Fruit fly (Drosophila melanogaster) whole organism, embryonic: ENCODE measurements around the gene Cyp28d2.

Experiments
- ATbp ChIP-seq: fragments of 200-800 bp; sonication (Bioruptor generic); optimal IDR thresholded peaks from 2 replicates; lab custom pipeline; 2017; ENCODE audit warnings: missing biosample characterization, mild to moderate bottlenecking, missing genetic modification characterization, missing genetic modification reagents
- CG11398 ChIP-seq: fragments of 200-800 bp; sonication (Bioruptor generic); optimal IDR thresholded peaks from 2 replicates; lab custom pipeline; 2016; ENCODE audit warnings: missing biosample characterization, missing genetic modification characterization
- CG11560 ChIP-seq: fragments of 200-800 bp; sonication (Bioruptor generic); IDR thresholded peaks from 3 replicates; pipeline ENCODE4 v1.3.6; 2022; ENCODE audit warnings: missing biosample characterization, missing genetic modification characterization
- CG1233 ChIP-seq: fragments of 200-800 bp; sonication (Bioruptor generic); optimal IDR thresholded peaks from 4 replicates; lab custom pipeline; 2018; ENCODE audit warnings: missing biosample characterization, mild to moderate bottlenecking, missing genetic modification characterization
- CG15696 ChIP-seq: fragments of 200-800 bp; sonication (Bioruptor generic); optimal IDR thresholded peaks from 2 replicates; lab custom pipeline; 2019; ENCODE audit warnings: missing biosample characterization, mild to moderate bottlenecking, missing genetic modification characterization, moderate library complexity
- CG16815 ChIP-seq: fragments of 200-800 bp; sonication (Bioruptor generic); optimal IDR thresholded peaks from 3 replicates; lab custom pipeline; 2017; ENCODE audit warnings: missing biosample characterization, mild to moderate bottlenecking, missing genetic modification characterization
- CG17359 ChIP-seq: fragments of 200-800 bp; sonication (Bioruptor generic); optimal IDR thresholded peaks from 3 replicates; lab custom pipeline; 2018; ENCODE audit warnings: missing biosample characterization, mild to moderate bottlenecking, missing genetic modification characterization, moderate library complexity
- CG1832 ChIP-seq: fragments of 200-800 bp; sonication (Bioruptor generic); optimal IDR thresholded peaks from 2 replicates; lab custom pipeline; 2017; ENCODE audit warnings: missing biosample characterization, mild to moderate bottlenecking, missing genetic modification characterization, inconsistent platforms
- CG2129 ChIP-seq: fragments of 200-800 bp; sonication (Bioruptor generic); IDR thresholded peaks from 2 replicates; pipeline ENCODE4 v1.3.6; 2022; ENCODE audit warnings: missing biosample characterization, missing genetic modification characterization; ENCODE audit not compliant: partially characterized antibody
- CG2875 ChIP-seq: fragments of 200-800 bp; sonication (Bioruptor generic); optimal IDR thresholded peaks from 2 replicates; lab custom pipeline; 2017; ENCODE audit warnings: missing biosample characterization, mild to moderate bottlenecking, missing genetic modification characterization, missing genetic modification reagents
- CG31441 ChIP-seq: fragments of 200-800 bp; sonication (Bioruptor generic); IDR thresholded peaks from 2 replicates; pipeline ENCODE4 v1.3.6; 2022; ENCODE audit warnings: missing biosample characterization, missing genetic modification characterization
- CG33213 ChIP-seq: fragments of 200-800 bp; sonication (Bioruptor generic); optimal IDR thresholded peaks from 3 replicates; lab custom pipeline; 2016; ENCODE audit warnings: missing biosample characterization, missing genetic modification characterization
- CG3407 ChIP-seq: fragments of 200-800 bp; sonication (Bioruptor generic); optimal IDR thresholded peaks from 2 replicates; lab custom pipeline; 2018; ENCODE audit warnings: missing biosample characterization, mild to moderate bottlenecking, missing genetic modification characterization
- CG4282 ChIP-seq: fragments of 200-800 bp; sonication (Bioruptor generic); optimal IDR thresholded peaks from 2 replicates; lab custom pipeline; 2016; ENCODE audit warnings: missing biosample characterization, missing genetic modification characterization
- CG4854 ChIP-seq: fragments of 200-800 bp; sonication (Bioruptor generic); optimal IDR thresholded peaks from 2 replicates; lab custom pipeline; 2016; ENCODE audit warnings: missing biosample characterization, missing genetic modification characterization, inconsistent platforms
- CG7745 ChIP-seq: fragments of 200-800 bp; sonication (Bioruptor generic); optimal IDR thresholded peaks from 2 replicates; lab custom pipeline; 2018; ENCODE audit warnings: missing biosample characterization, mild to moderate bottlenecking, missing genetic modification characterization, moderate library complexity
- CG8290 ChIP-seq, 3 experiments: fragments of 200-800 bp; sonication (Bioruptor generic); optimal IDR thresholded peaks; 2 replicates each; lab custom pipeline; 2016 to 2019; ENCODE audit warnings: missing biosample characterization in 3 of 3, missing genetic modification characterization in 3 of 3, mild to moderate bottlenecking in 2 of 3, moderate library complexity in 1 of 3
- CG9727 ChIP-seq: fragments of 200-800 bp; sonication (Bioruptor generic); optimal IDR thresholded peaks from 3 replicates; lab custom pipeline; 2017; ENCODE audit warnings: missing biosample characterization, mild to moderate bottlenecking, missing genetic modification characterization
- CkIIα-i1 ChIP-seq: fragments of 200-800 bp; sonication (Bioruptor generic); IDR thresholded peaks from 2 replicates; pipeline ENCODE4 v1.3.6; 2022; ENCODE audit warnings: missing biosample characterization, missing genetic modification characterization
- Dad ChIP-seq: fragments of 200-800 bp; sonication (Bioruptor generic); optimal IDR thresholded peaks from 3 replicates; lab custom pipeline; 2016; ENCODE audit warnings: missing biosample characterization, missing genetic modification characterization
- Dp ChIP-seq: fragments of 200-800 bp; sonication (Bioruptor generic); optimal IDR thresholded peaks from 2 replicates; lab custom pipeline; 2018; ENCODE audit warnings: missing biosample characterization, mild to moderate bottlenecking, missing genetic modification characterization, moderate library complexity
- E2f1 ChIP-seq: fragments of 200-800 bp; sonication (Bioruptor generic); IDR thresholded peaks from 2 replicates; pipeline ENCODE4 v1.3.6; 2022; ENCODE audit warnings: missing biosample characterization, missing genetic modification characterization
- HLH4C ChIP-seq: fragments of 200-800 bp; sonication (Bioruptor generic); IDR thresholded peaks from 3 replicates; pipeline ENCODE4 v1.3.6; 2022; ENCODE audit warnings: missing biosample characterization, missing genetic modification characterization; ENCODE audit not compliant: partially characterized antibody
- Kr ChIP-seq: fragments of 200-800 bp; sonication (Bioruptor generic); optimal IDR thresholded peaks from 2 replicates; lab custom pipeline; 2017; ENCODE audit warnings: missing biosample characterization, mild to moderate bottlenecking, missing genetic modification characterization
- Lhr ChIP-seq: fragments of 200-800 bp; sonication (Bioruptor generic); optimal IDR thresholded peaks from 3 replicates; lab custom pipeline; 2017; ENCODE audit warnings: mild to moderate bottlenecking, missing biosample characterization, missing genetic modification reagents, missing genetic modification characterization
- Mes4 ChIP-seq: fragments of 200-800 bp; sonication (Bioruptor generic); optimal IDR thresholded peaks from 2 replicates; lab custom pipeline; 2016; ENCODE audit warnings: missing biosample characterization, missing genetic modification characterization
- Trl ChIP-seq, 3 experiments: fragments of >200 bp in 2 of 3; fragments of 200-800 bp in 1 of 3; sonication (Bioruptor generic) in 1 of 3; optimal IDR thresholded peaks; 2 replicates in 1 of 3; 3 replicates in 2 of 3; lab custom pipeline; 2016 to 2017; ENCODE audit warnings: missing biosample characterization in 1 of 3, missing genetic modification characterization in 1 of 3
- abd-A ChIP-seq: fragments of 200-800 bp; sonication (Bioruptor generic); optimal IDR thresholded peaks from 3 replicates; lab custom pipeline; 2019; ENCODE audit warnings: missing biosample characterization, mild to moderate bottlenecking, missing genetic modification characterization, moderate library complexity
- ap ChIP-seq: fragments of 200-800 bp; sonication (Bioruptor generic); IDR thresholded peaks from 2 replicates; pipeline ENCODE4 v1.3.6; 2022; ENCODE audit warnings: missing biosample characterization, missing genetic modification characterization
- ash1 ChIP-seq: fragments of 200-800 bp; sonication (Bioruptor generic); optimal IDR thresholded peaks from 2 replicates; lab custom pipeline; 2018; ENCODE audit warnings: missing biosample characterization, mild to moderate bottlenecking, missing genetic modification characterization
- bcd ChIP-seq: fragments of 200-800 bp; sonication (Bioruptor generic); optimal IDR thresholded peaks from 2 replicates; lab custom pipeline; 2017; ENCODE audit warnings: missing biosample characterization, mild to moderate bottlenecking, missing genetic modification characterization
- bigmax ChIP-seq: fragments of 200-800 bp; sonication (Bioruptor generic); optimal IDR thresholded peaks from 2 replicates; lab custom pipeline; 2018; ENCODE audit warnings: missing biosample characterization, mild to moderate bottlenecking, missing genetic modification characterization
- corto ChIP-seq: fragments of 200-800 bp; sonication (Bioruptor generic); optimal IDR thresholded peaks from 2 replicates; lab custom pipeline; 2016; ENCODE audit warnings: missing biosample characterization, mild to moderate bottlenecking, missing genetic modification characterization, moderate library complexity
- danr ChIP-seq: fragments of 200-800 bp; sonication (Bioruptor generic); IDR thresholded peaks from 2 replicates; pipeline ENCODE4 v1.3.6; 2022; ENCODE audit warnings: missing biosample characterization, missing genetic modification characterization
- dimm ChIP-seq: fragments of 200-800 bp; sonication (Bioruptor generic); IDR thresholded peaks from 2 replicates; pipeline ENCODE4 v1.3.6; 2022; ENCODE audit warnings: missing biosample characterization, missing genetic modification characterization
- gsb-n ChIP-seq: fragments of 200-800 bp; sonication (Bioruptor generic); optimal IDR thresholded peaks from 3 replicates; lab custom pipeline; 2018; ENCODE audit warnings: missing biosample characterization, mild to moderate bottlenecking, missing genetic modification characterization
- hkb ChIP-seq, 2 experiments: fragments of 200-800 bp in 1 of 2; fragments of >200 bp in 1 of 2; sonication (Bioruptor generic) in 1 of 2; IDR thresholded peaks in 1 of 2; optimal IDR thresholded peaks in 1 of 2; 2 replicates each; pipeline versions ENCODE4 v1.3.6 to Lab custom; 2017 to 2022; ENCODE audit warnings: missing biosample characterization in 1 of 2, missing genetic modification characterization in 1 of 2
- kay ChIP-seq: fragments of 200-800 bp; sonication (Bioruptor generic); optimal IDR thresholded peaks from 2 replicates; lab custom pipeline; 2016; ENCODE audit warnings: missing biosample characterization, missing genetic modification characterization
- kni ChIP-seq: fragments of 200-800 bp; sonication (Bioruptor generic); optimal IDR thresholded peaks from 3 replicates; lab custom pipeline; 2017; ENCODE audit warnings: mild to moderate bottlenecking, missing biosample characterization, missing genetic modification reagents, missing genetic modification characterization
- onecut ChIP-seq: fragments of 200-800 bp; sonication (Bioruptor generic); IDR thresholded peaks from 2 replicates; pipeline ENCODE4 v1.3.6; 2022; ENCODE audit warnings: missing biosample characterization, missing genetic modification characterization
- pnt ChIP-seq: fragments of 200-800 bp; sonication (Bioruptor generic); optimal IDR thresholded peaks from 3 replicates; lab custom pipeline; 2016; ENCODE audit warnings: missing biosample characterization, missing genetic modification characterization
- ro ChIP-seq: fragments of 200-800 bp; sonication (Bioruptor generic); IDR thresholded peaks from 2 replicates; pipeline ENCODE4 v1.3.6; 2022; ENCODE audit warnings: missing biosample characterization, missing genetic modification characterization
- schlank ChIP-seq: fragments of 200-800 bp; sonication (Bioruptor generic); optimal IDR thresholded peaks from 2 replicates; lab custom pipeline; 2018; ENCODE audit warnings: missing biosample characterization, mild to moderate bottlenecking, missing genetic modification characterization
- so ChIP-seq: fragments of 200-800 bp; sonication (Bioruptor generic); IDR thresholded peaks from 3 replicates; pipeline ENCODE4 v1.3.6; 2022; ENCODE audit warnings: missing biosample characterization, missing genetic modification characterization
- sr ChIP-seq: fragments of 200-800 bp; sonication (Bioruptor generic); IDR thresholded peaks from 3 replicates; pipeline ENCODE4 v1.3.6; 2022; ENCODE audit warnings: missing biosample characterization, missing genetic modification characterization
- tap ChIP-seq: fragments of 200-800 bp; optimal IDR thresholded peaks from 3 replicates; lab custom pipeline; 2019; ENCODE audit warnings: missing biosample characterization, mild to moderate bottlenecking, missing genetic modification characterization, moderate library complexity
- trh ChIP-seq: fragments of 200-800 bp; sonication (Bioruptor generic); optimal IDR thresholded peaks from 2 replicates; lab custom pipeline; 2016; ENCODE audit warnings: missing biosample characterization, missing genetic modification characterization
- vfl ChIP-seq: fragments of 200-800 bp; sonication (Bioruptor generic); optimal IDR thresholded peaks from 2 replicates; lab custom pipeline; 2016; ENCODE audit warnings: missing biosample characterization, missing genetic modification characterization
- vnd ChIP-seq: fragments of 200-800 bp; sonication (Bioruptor generic); IDR thresholded peaks from 3 replicates; pipeline ENCODE4 v1.3.6; 2022; ENCODE audit warnings: missing biosample characterization, missing genetic modification characterization; ENCODE audit not compliant: partially characterized antibody
- vvl ChIP-seq: fragments of 200-800 bp; sonication (Bioruptor generic); IDR thresholded peaks from 2 replicates; pipeline ENCODE4 v1.3.6; 2022; ENCODE audit warnings: missing biosample characterization, missing genetic modification characterization

Cyp28d2 gene

dm6 chr2L:5196684-5197083 lies 10.4 kb upstream of the Cyp28d2 start (continued):
- TF ChIP-seq CG16815 (GFP tag; lab: Kevin White, UChicago) (no peak), CG11398 (GFP tag; lab: Kevin White, UChicago) (no peak), CG9727 (GFP tag; lab: Kevin White, UChicago) (peak; percentile 34), CG4282 (no peak), Kr (GFP tag; lab: Kevin White, UChicago) (no peak), vvl (GFP tag; lab: Robert Waterston, UW) (peak; percentile 45; the same call in 1 of the 2 replicates), kay (GFP tag; lab: Kevin White, UChicago) (no peak), CG2875 (GFP tag; lab: Kevin White, UChicago) (peak; percentile 59), bigmax (GFP tag; lab: Kevin White, UChicago) (no peak), Lhr (GFP tag; lab: Kevin White, UChicago) (no peak), CG7745 (tag; lab: Kevin White, UChicago) (peak; percentile 91), dimm (GFP tag; lab: Robert Waterston, UW) (no peak), pnt (GFP tag; lab: Kevin White, UChicago) (no peak), CG8290 (GFP tag; optimal IDR thresholded peaks at IDR 0.05; lab: Kevin White, UChicago) (no peak), CG8290 (tag; optimal IDR thresholded peaks at IDR 0.05; lab: Kevin White, UChicago) (no peak), gsb-n (tag; lab: Kevin White, UChicago) (no peak), bcd (GFP tag; lab: Kevin White, UChicago) (peak; percentile 43), schlank (tag; lab: Kevin White, UChicago) (peak; percentile 58), corto (GFP tag; lab: Kevin White, UChicago) (no peak), HLH4C (GFP tag; lab: Robert Waterston, UW) (no peak), CG2129 (no peak), ash1 (GFP tag; lab: Kevin White, UChicago) (peak; percentile 59), onecut (GFP tag; lab: Robert Waterston, UW) (peak; percentile 33; the same call in 1 of the 2 replicates), CkIIα-i1 (no peak), vfl (GFP tag; lab: Kevin White, UChicago) (no peak), CG4854 (GFP tag; lab: Kevin White, UChicago) (no peak), E2f1 (GFP tag; lab: Robert Waterston, UW) (no peak; the same call in 1 of the 2 replicates), CG15696 (tag; lab: Kevin White, UChicago) (no peak), CG1832 (GFP tag; lab: Kevin White, UChicago) (no peak), so (no peak), ro (GFP tag; lab: Robert Waterston, UW) (no peak), CG1233 (peak; percentile 37), CG31441 (GFP tag; lab: Robert Waterston, UW) (no peak), abd-A (no peak), ATbp (GFP tag; lab: Kevin White, UChicago) (peak; percentile 88), hkb (optimal IDR thresholded peaks at IDR 0.05; lab: Kevin White, UChicago) (no peak), hkb (GFP tag; IDR thresholded peaks at IDR 0.05; lab: Robert Waterston, UW) (peak; percentile 81), Mes4 (GFP tag; lab: Kevin White, UChicago) (no peak), ap (GFP tag; lab: Robert Waterston, UW) (0 out of 2 replicates have a peak, but pooled peaks have one; percentile 13), trh (GFP tag; lab: Kevin White, UChicago) (no peak), sr (0 out of 3 replicates have a peak, but pooled peaks have one; percentile 30), Dp (GFP tag; lab: Kevin White, UChicago) (no peak), Trl (optimal IDR thresholded peaks at IDR 0.05; lab: Kevin White, UChicago) (no peak), Trl (GFP tag; optimal IDR thresholded peaks at IDR 0.05; lab: Kevin White, UChicago) (peak; percentile 4), CG17359 (no peak), CG33213 (GFP tag; lab: Kevin White, UChicago) (no peak), danr (GFP tag; lab: Robert Waterston, UW) (no peak), vnd (GFP tag; lab: Robert Waterston, UW) (no peak), kni (peak; percentile 65), CG11560 (tag; lab: Robert Waterston, UW) (no peak), CG3407 (GFP tag; lab: Kevin White, UChicago) (peak; percentile 67), tap (tag; lab: Kevin White, UChicago) (no peak), Dad (GFP tag; lab: Kevin White, UChicago) (no peak)
